Worm (Caenorhabditis elegans): Measurements from ENCODE around the gene mig-22.

DNA sequence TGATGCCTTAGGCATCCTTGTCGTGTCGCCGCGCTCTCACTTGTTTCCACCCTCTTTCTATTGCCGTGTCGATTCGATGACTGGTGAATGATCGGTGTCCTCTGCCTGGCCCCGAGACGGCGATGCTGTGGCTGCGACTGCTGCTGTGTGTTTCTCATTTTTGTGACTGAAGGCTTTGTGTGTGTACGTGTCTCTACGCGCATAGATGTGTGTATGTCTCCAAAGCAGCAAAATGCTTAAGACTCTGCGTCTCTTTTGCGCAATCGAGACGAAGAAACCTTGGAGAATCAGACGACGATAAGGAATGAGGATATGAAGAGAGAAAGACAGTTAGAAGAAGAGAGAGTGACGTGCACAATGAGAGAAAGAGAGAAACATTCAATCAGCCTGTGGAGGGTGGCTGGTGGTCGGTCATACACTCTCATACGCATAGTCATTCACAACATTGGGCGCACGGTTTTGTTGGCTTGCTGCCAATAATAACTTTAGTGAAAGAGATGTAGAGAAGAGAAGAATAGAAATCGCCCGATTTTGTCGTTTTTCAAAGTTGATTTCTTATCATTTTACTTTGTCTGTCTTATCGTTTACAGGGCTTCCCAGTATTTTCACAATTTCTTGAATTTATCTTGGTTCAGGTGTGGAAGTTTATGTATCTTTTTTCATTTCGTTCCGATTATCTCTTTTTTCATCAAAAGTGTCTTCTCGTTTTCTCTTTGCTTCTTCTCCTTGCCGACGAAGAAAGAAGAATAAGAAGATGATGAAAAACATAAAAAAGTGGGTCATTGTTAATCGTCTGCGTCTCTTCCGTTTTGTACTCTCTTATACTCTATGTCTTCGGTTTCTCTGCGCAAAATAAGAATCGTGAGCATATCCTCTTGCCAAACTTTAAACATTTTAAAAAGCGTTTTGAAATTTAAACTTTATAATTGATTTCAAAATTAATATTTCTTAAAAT lies 35.0 kb upstream of the mig-22 start:
- TF ChIP-seq lsy-2 (tag; optimal IDR thresholded peaks at IDR 0.05) (peak; percentile 93 to 96), nhr-47 (tag; optimal IDR thresholded peaks at IDR 0.05) (peak; percentile 95), ceh-82 (tag; optimal IDR thresholded peaks at IDR 0.05) (peak; percentile 69 to 96 (median 96)), unc-62 (GFP tag; optimal IDR thresholded peaks at IDR 0.05) (peak; percentile 22), nhr-71 (tag; optimal IDR thresholded peaks at IDR 0.05) (peak; percentile 99), nhr-85 (tag) (peak; percentile 100), egl-13 (tag; optimal IDR thresholded peaks at IDR 0.05) (peak; percentile 84), lin-13 (GFP tag; optimal IDR thresholded peaks at IDR 0.05) (peak; percentile 95), skn-1 (tag; optimal IDR thresholded peaks at IDR 0.05) (peak; percentile 91), zag-1 (tag; optimal IDR thresholded peaks at IDR 0.05) (peak; percentile 98), mep-1 (tag; optimal IDR thresholded peaks at IDR 0.05) (peak; percentile 98), pag-3 (tag; optimal IDR thresholded peaks at IDR 0.05; ENCODE audit: borderline replicate concordance, insufficient read depth) (no peak), alr-1 (tag; optimal IDR thresholded peaks at IDR 0.05; ENCODE audit: borderline replicate concordance) (no peak)

Measured in whole organism, L1 larva.